Worm (Caenorhabditis elegans) whole organism, early embryonic: ENCODE measurements around the gene nas-11.

Experiments
- F13C5.2 ChIP-seq: sonication (generic microtip); optimal IDR thresholded peaks from 2 replicates; lab custom pipeline; 2017; ENCODE audit warnings: mild to moderate bottlenecking, missing genetic modification characterization, inconsistent platforms, missing compliant biosample characterization
- ama-1 ChIP-seq: fragments of 150-350 bp; optimal IDR thresholded peaks from 2 replicates; lab custom pipeline; 2014
- ceh-13 ChIP-seq: fragments of 200-800 bp; sonication (Bioruptor generic); optimal IDR thresholded peaks from 2 replicates; lab custom pipeline; 2018; ENCODE audit warnings: mild to moderate bottlenecking, missing genetic modification characterization, missing compliant biosample characterization
- ceh-36 ChIP-seq: sonication (generic microtip); optimal IDR thresholded peaks from 2 replicates; lab custom pipeline; 2016; ENCODE audit warnings: missing genetic modification characterization, inconsistent platforms, missing compliant biosample characterization
- ets-7 ChIP-seq: sonication (generic microtip); optimal IDR thresholded peaks from 2 replicates; lab custom pipeline; 2016; ENCODE audit warnings: missing genotype, missing genetic modification characterization, missing compliant biosample characterization
- flt-1 ChIP-seq: fragments of 200-800 bp; sonication (Bioruptor generic); IDR thresholded peaks from 2 replicates; pipeline ENCODE4 v1.3.6; 2022; ENCODE audit warnings: missing genetic modification characterization, missing compliant biosample characterization
- hmbx-1 ChIP-seq: sonication (generic microtip); optimal IDR thresholded peaks from 2 replicates; lab custom pipeline; 2016; ENCODE audit warnings: mild to moderate bottlenecking, missing genetic modification characterization, missing compliant biosample characterization
- hmg-4 ChIP-seq: fragments of 200-800 bp; sonication (Bioruptor generic); optimal IDR thresholded peaks from 2 replicates; lab custom pipeline; 2018; ENCODE audit warnings: mild to moderate bottlenecking, missing genetic modification characterization, missing compliant biosample characterization
- pes-1 ChIP-seq: fragments of 200-800 bp; sonication (Bioruptor generic); IDR thresholded peaks from 2 replicates; pipeline ENCODE4 v1.3.6; 2022; ENCODE audit warnings: missing genetic modification reagents, missing genetic modification characterization, missing compliant biosample characterization
- tbx-11 ChIP-seq: fragments of 200-800 bp; sonication (Bioruptor generic); IDR thresholded peaks from 2 replicates; pipeline ENCODE4 v1.3.6; 2022; ENCODE audit warnings: missing genetic modification characterization, missing compliant biosample characterization
- tbx-37 ChIP-seq: fragments of 200-800 bp; sonication (Bioruptor generic); conservative IDR thresholded peaks from 2 replicates; pipeline ENCODE4 v1.3.6; 2022; ENCODE audit warnings: missing genetic modification reagents, missing genetic modification characterization, missing compliant biosample characterization

ce11 chrX:6743853-6744346 is 30.5 kb downstream of the nas-11 start:
- no peak for TF ChIP-seq hmg-4 (GFP tag; lab: Kevin White, UChicago)
- no peak for TF ChIP-seq pes-1 (GFP tag; lab: Robert Waterston, UW)
- TF ChIP-seq ama-1 (lab: Kevin White, UChicago), result no peak
- TF ChIP-seq flt-1 (GFP tag; lab: Robert Waterston, UW), result no peak
- no peak for TF ChIP-seq F13C5.2
- TF ChIP-seq ceh-13 (GFP tag; lab: Kevin White, UChicago), result no peak
- no peak for TF ChIP-seq hmbx-1
- no peak for TF ChIP-seq tbx-37
- no peak for TF ChIP-seq ceh-36 (tag; lab: Kevin White, UChicago)
- TF ChIP-seq tbx-11 (GFP tag; lab: Robert Waterston, UW), result no peak
- TF ChIP-seq ets-7, result no peak
